Fruit fly (Drosophila melanogaster) whole organism, pupa: Measurements from ENCODE around the gene Ipk2.

Source experiments
- CG10348 ChIP-seq: fragments of 200-800 bp; sonication (Bioruptor generic); IDR thresholded peaks from 2 replicates; pipeline ENCODE4 v1.3.6; 2022; ENCODE audit warnings: missing biosample characterization, missing genetic modification characterization
- CG12605 ChIP-seq: fragments of 200-800 bp; sonication (Bioruptor generic); IDR thresholded peaks from 2 replicates; pipeline ENCODE4 v1.3.6; 2022; ENCODE audit warnings: missing biosample characterization, missing genetic modification characterization
- CG13204 ChIP-seq: fragments of 200-800 bp; sonication (Bioruptor generic); optimal IDR thresholded peaks from 2 replicates; lab custom pipeline; 2018; ENCODE audit warnings: missing biosample characterization, mild to moderate bottlenecking, missing genetic modification characterization, moderate library complexity
- CG14655 ChIP-seq: fragments of 200-800 bp; sonication (Bioruptor generic); optimal IDR thresholded peaks from 3 replicates; lab custom pipeline; 2017; ENCODE audit warnings: mild to moderate bottlenecking, missing biosample characterization, missing genetic modification reagents, missing genetic modification characterization
- CG15710 ChIP-seq: fragments of 200-800 bp; sonication (Bioruptor generic); optimal IDR thresholded peaks from 2 replicates; lab custom pipeline; 2018; ENCODE audit warnings: missing biosample characterization, mild to moderate bottlenecking, missing genetic modification characterization, moderate library complexity
- CG17806 ChIP-seq: fragments of 200-800 bp; sonication (Bioruptor generic); optimal IDR thresholded peaks from 2 replicates; lab custom pipeline; 2018; ENCODE audit warnings: missing biosample characterization, mild to moderate bottlenecking, missing genetic modification characterization, moderate library complexity
- CG32121 ChIP-seq: fragments of 200-800 bp; sonication (Bioruptor generic); IDR thresholded peaks from 2 replicates; pipeline ENCODE4 v1.3.6; 2022; ENCODE audit warnings: missing biosample characterization, missing genetic modification characterization
- CG34367 ChIP-seq: fragments of 200-800 bp; sonication (Bioruptor generic); optimal IDR thresholded peaks from 2 replicates; lab custom pipeline; 2018; ENCODE audit warnings: missing biosample characterization, mild to moderate bottlenecking, missing genetic modification characterization
- CG4496 ChIP-seq: fragments of 200-800 bp; sonication (Bioruptor generic); IDR thresholded peaks from 3 replicates; pipeline ENCODE4 v1.3.6; 2022; ENCODE audit warnings: missing biosample characterization, missing genetic modification characterization
- CG8159 ChIP-seq: fragments of 200-800 bp; sonication (Bioruptor generic); optimal IDR thresholded peaks from 3 replicates; lab custom pipeline; 2018; ENCODE audit warnings: missing biosample characterization, mild to moderate bottlenecking, missing genetic modification characterization, moderate library complexity
- CG8301 ChIP-seq: fragments of 200-800 bp; sonication (Bioruptor generic); optimal IDR thresholded peaks from 2 replicates; lab custom pipeline; 2018; ENCODE audit warnings: missing biosample characterization, mild to moderate bottlenecking, missing genetic modification characterization
- CG9948 ChIP-seq: fragments of 200-800 bp; sonication (Bioruptor generic); optimal IDR thresholded peaks from 2 replicates; lab custom pipeline; 2018; ENCODE audit warnings: missing biosample characterization, mild to moderate bottlenecking, missing genetic modification characterization, moderate library complexity
- D1 ChIP-seq: fragments of 200-800 bp; sonication (Bioruptor generic); optimal IDR thresholded peaks from 2 replicates; lab custom pipeline; 2018; ENCODE audit warnings: missing biosample characterization, mild to moderate bottlenecking, missing genetic modification characterization, moderate library complexity
- EcR ChIP-seq: fragments of 200-800 bp; sonication (Bioruptor generic); optimal IDR thresholded peaks from 3 replicates; lab custom pipeline; 2019; ENCODE audit warnings: missing biosample characterization, missing genetic modification characterization, mild to moderate bottlenecking, moderate library complexity, missing genetic modification reagents
- Ets98B ChIP-seq: fragments of 200-800 bp; sonication (Bioruptor generic); IDR thresholded peaks from 2 replicates; pipeline ENCODE4 v1.3.6; 2022; ENCODE audit warnings: missing biosample characterization, missing genetic modification characterization
- Pif1A ChIP-seq: fragments of 200-800 bp; sonication (Bioruptor generic); optimal IDR thresholded peaks from 3 replicates; lab custom pipeline; 2016; ENCODE audit warnings: missing biosample characterization, missing genetic modification characterization
- Pif1B ChIP-seq: fragments of 200-800 bp; sonication (Bioruptor generic); optimal IDR thresholded peaks from 3 replicates; lab custom pipeline; 2016; ENCODE audit warnings: missing biosample characterization, missing genetic modification characterization
- Snoo ChIP-seq: fragments of 200-800 bp; sonication (Bioruptor generic); optimal IDR thresholded peaks from 3 replicates; lab custom pipeline; 2017; ENCODE audit warnings: missing biosample characterization, mild to moderate bottlenecking, missing genetic modification characterization, inconsistent platforms
- fd96Ca ChIP-seq: fragments of 200-800 bp; sonication (Bioruptor generic); IDR thresholded peaks from 3 replicates; pipeline ENCODE4 v1.3.6; 2022; ENCODE audit warnings: missing biosample characterization, missing genetic modification characterization
- gl ChIP-seq: fragments of 200-800 bp; sonication (Bioruptor generic); optimal IDR thresholded peaks from 2 replicates; lab custom pipeline; 2018; ENCODE audit warnings: missing biosample characterization, mild to moderate bottlenecking, missing genetic modification characterization
- rn ChIP-seq: fragments of 200-800 bp; sonication (Bioruptor generic); IDR thresholded peaks from 2 replicates; pipeline ENCODE4 v1.3.6; 2022; ENCODE audit warnings: missing biosample characterization, missing genetic modification characterization

The Ipk2 gene

dm6 chr2L:540572-541210 lies 33.4 kb downstream of the Ipk2 start:
- TF ChIP-seq CG8159 (tag; lab: Kevin White, UChicago) (no peak), Snoo (tag; lab: Kevin White, UChicago) (no peak), CG17806 (tag; lab: Kevin White, UChicago) (no peak), CG8301 (tag; lab: Kevin White, UChicago) (peak; percentile 2), CG32121 (GFP tag; lab: Robert Waterston, UW) (peak; percentile 15; the same call in 1 of the 2 replicates), gl (tag; lab: Kevin White, UChicago) (no peak)

- no peak for TF ChIP-seq CG4496 (GFP tag; lab: Robert Waterston, UW)
- TF ChIP-seq CG13204 (GFP tag; lab: Kevin White, UChicago), result peak; percentile 77
- TF ChIP-seq CG12605 (GFP tag; lab: Robert Waterston, UW), result no peak
- peak; percentile 0 for TF ChIP-seq EcR (GFP tag; lab: Kevin White, UChicago)
- TF ChIP-seq CG17806 (tag; lab: Kevin White, UChicago), result no peak
- TF ChIP-seq Snoo (tag; lab: Kevin White, UChicago), result no peak
- no peak for TF ChIP-seq CG10348 (GFP tag; lab: Robert Waterston, UW)
These were observed 40.3 kb downstream of the Ipk2 start for dm6 chr2L:533734-534133.

- TF ChIP-seq CG14655, result peak; percentile 49
- TF ChIP-seq CG17806 (tag; lab: Kevin White, UChicago), result peak; percentile 57
- TF ChIP-seq CG8159 (tag; lab: Kevin White, UChicago), result peak; percentile 57
- TF ChIP-seq D1 (tag; lab: Kevin White, UChicago), result no peak
- TF ChIP-seq gl (tag; lab: Kevin White, UChicago), result no peak
- peak; percentile 13 for TF ChIP-seq CG13204 (GFP tag; lab: Kevin White, UChicago)
- TF ChIP-seq Pif1B, result peak; percentile 72
- no peak; the same call in 2 of the 3 replicates for TF ChIP-seq CG4496 (GFP tag; lab: Robert Waterston, UW)
- TF ChIP-seq Snoo (tag; lab: Kevin White, UChicago), result peak; percentile 91
- TF ChIP-seq rn (GFP tag; lab: Robert Waterston, UW), result no peak
- TF ChIP-seq CG15710, result peak; percentile 74
- TF ChIP-seq CG34367 (tag; lab: Kevin White, UChicago), result peak; percentile 71
- peak; percentile 65 for TF ChIP-seq CG9948
- peak; percentile 10 for TF ChIP-seq CG8301 (tag; lab: Kevin White, UChicago)
- TF ChIP-seq Ets98B (GFP tag; lab: Robert Waterston, UW), result 0 out of 2 replicates have a peak, but pooled peaks have one; percentile 10
- peak; percentile 45; the same call in 1 of the 3 replicates for TF ChIP-seq fd96Ca (GFP tag; lab: Robert Waterston, UW)
- TF ChIP-seq Pif1A (GFP tag; lab: Kevin White, UChicago), result peak; percentile 73
These were observed 43.8 kb downstream of the Ipk2 start for dm6 chr2L:530245-530644.

- TF ChIP-seq CG4496 (GFP tag; lab: Robert Waterston, UW) (no peak), D1 (tag; lab: Kevin White, UChicago) (no peak), CG34367 (tag; lab: Kevin White, UChicago) (no peak), CG14655 (no peak), CG10348 (GFP tag; lab: Robert Waterston, UW) (no peak), CG8301 (tag; lab: Kevin White, UChicago) (no peak), Pif1B (no peak), CG12605 (GFP tag; lab: Robert Waterston, UW) (no peak), CG32121 (GFP tag; lab: Robert Waterston, UW) (no peak), Snoo (tag; lab: Kevin White, UChicago) (no peak), Ets98B (GFP tag; lab: Robert Waterston, UW) (no peak), EcR (GFP tag; lab: Kevin White, UChicago) (no peak), rn (GFP tag; lab: Robert Waterston, UW) (no peak)
These were observed 46.4 kb downstream of the Ipk2 start for dm6 chr2L:527689-528088.

dm6 chr2L:526924-527307 lies 47.1 kb downstream of the Ipk2 start:
- TF ChIP-seq fd96Ca (GFP tag; lab: Robert Waterston, UW), result no peak
- peak; percentile 27 for TF ChIP-seq CG9948
- TF ChIP-seq CG8301 (tag; lab: Kevin White, UChicago), result peak; percentile 0
- TF ChIP-seq EcR (GFP tag; lab: Kevin White, UChicago), result no peak

- TF ChIP-seq Pif1A (GFP tag; lab: Kevin White, UChicago) (no peak), fd96Ca (GFP tag; lab: Robert Waterston, UW) (no peak), CG14655 (peak; percentile 3), D1 (tag; lab: Kevin White, UChicago) (no peak), CG10348 (GFP tag; lab: Robert Waterston, UW) (no peak), CG15710 (no peak), CG8159 (tag; lab: Kevin White, UChicago) (peak; percentile 32), Snoo (tag; lab: Kevin White, UChicago) (peak; percentile 18)
- TF ChIP-seq, all 21 proteins: peak for 3
These were observed 47.7 kb downstream of the Ipk2 start for dm6 chr2L:526192-526923.
